Fruit fly (Drosophila melanogaster) whole organism, adult: ENCODE measurements around the gene CG34301.

ENCODE experiments used
- CG14711 ChIP-seq: fragments of 200-800 bp; sonication (Bioruptor generic); optimal IDR thresholded peaks from 2 replicates; lab custom pipeline; 2018; ENCODE audit warnings: missing biosample characterization, mild to moderate bottlenecking, missing genetic modification characterization, moderate library complexity
- CG7045 ChIP-seq: fragments of 200-800 bp; sonication (Bioruptor generic); optimal IDR thresholded peaks from 2 replicates; lab custom pipeline; 2017; ENCODE audit warnings: missing biosample characterization, mild to moderate bottlenecking, missing genetic modification characterization
- Mnt ChIP-seq: fragments of 200-800 bp; sonication (Bioruptor generic); optimal IDR thresholded peaks from 2 replicates; lab custom pipeline; 2016; ENCODE audit warnings: missing biosample characterization, mild to moderate bottlenecking, missing genetic modification characterization
- bab1 ChIP-seq: fragments of 200-800 bp; sonication (Bioruptor generic); optimal IDR thresholded peaks from 3 replicates; lab custom pipeline; 2019; ENCODE audit warnings: missing biosample characterization, mild to moderate bottlenecking, missing genetic modification characterization, moderate library complexity
- cic ChIP-seq: fragments of 200-800 bp; sonication (Bioruptor generic); optimal IDR thresholded peaks from 2 replicates; lab custom pipeline; 2017; ENCODE audit warnings: missing biosample characterization, mild to moderate bottlenecking, missing genetic modification characterization, moderate library complexity
- kay ChIP-seq: fragments of 200-800 bp; sonication (Bioruptor generic); peaks from one replicate; lab custom pipeline; 2016; ENCODE audit warnings: missing biosample characterization, missing genetic modification characterization, borderline replicate concordance
- ovo ChIP-seq: fragments of 200-800 bp; sonication (Bioruptor generic); optimal IDR thresholded peaks from 2 replicates; lab custom pipeline; 2016; ENCODE audit warnings: missing biosample characterization, missing genetic modification characterization
- pad ChIP-seq: fragments of 200-800 bp; sonication (Bioruptor generic); optimal IDR thresholded peaks from 3 replicates; lab custom pipeline; 2017; ENCODE audit warnings: missing biosample characterization, missing genetic modification characterization, mild to moderate bottlenecking, moderate library complexity, missing genetic modification reagents
- tj ChIP-seq: fragments of 200-800 bp; sonication (Bioruptor generic); optimal IDR thresholded peaks from 3 replicates; lab custom pipeline; 2017; ENCODE audit warnings: missing biosample characterization, mild to moderate bottlenecking, missing genetic modification characterization, moderate library complexity

dm6 chr3R:8785451-8785850, 12.2 kb downstream of the CG34301 start:
- TF ChIP-seq tj (GFP tag; lab: Kevin White, UChicago) (no peak), CG7045 (GFP tag; lab: Kevin White, UChicago) (no peak), pad (no peak), Mnt (GFP tag; lab: Kevin White, UChicago) (no peak), CG14711 (no peak), ovo (no peak), cic (GFP tag; lab: Kevin White, UChicago) (no peak), kay (GFP tag; lab: Kevin White, UChicago) (no peak), bab1 (no peak)
